Worm (Caenorhabditis elegans) whole organism, midembryonic: ENCODE results near the gene ccdc-149.

Experiments used
- T22C8.4 ChIP-seq: fragments of 200-800 bp; sonication (Bioruptor generic); IDR thresholded peaks from 2 replicates; pipeline ENCODE4 v1.3.6; 2022; ENCODE audit warnings: missing genetic modification characterization, missing compliant biosample characterization
- flt-1 ChIP-seq: fragments of 200-800 bp; sonication (Bioruptor generic); IDR thresholded peaks from 2 replicates; pipeline ENCODE4 v1.3.6; 2022; ENCODE audit warnings: missing genetic modification characterization, missing compliant biosample characterization
- ztf-29 ChIP-seq: fragments of 200-800 bp; sonication (Bioruptor generic); IDR thresholded peaks from 2 replicates; pipeline ENCODE4 v1.3.6; 2022; ENCODE audit warnings: missing genetic modification reagents, missing genetic modification characterization, missing compliant biosample characterization

- TF ChIP-seq flt-1 (no peak), T22C8.4 (GFP tag; lab: Robert Waterston, UW) (no peak), ztf-29 (GFP tag; lab: Robert Waterston, UW) (no peak)
These were observed 40.6 kb upstream of the ccdc-149 start for ce11 chrX:11551808-11552207.
